Worm (Caenorhabditis elegans) whole organism, mixed stage, embryonic: ENCODE measurements around the gene K09E2.1.

ENCODE experiments used
- ceh-39 ChIP-seq: fragments of 150-350 bp; optimal IDR thresholded peaks from 2 replicates; lab custom pipeline; 2014; ENCODE audit warnings: missing biosample characterization, missing genetic modification characterization
- ceh-83 ChIP-seq: fragments of 200-800 bp; sonication (Bioruptor generic); optimal IDR thresholded peaks from 2 replicates; lab custom pipeline; 2018; ENCODE audit warnings: mild to moderate bottlenecking, missing genetic modification characterization, missing compliant biosample characterization
- ces-1 ChIP-seq: fragments of 150-350 bp; optimal IDR thresholded peaks from 2 replicates; lab custom pipeline; 2014; ENCODE audit warnings: missing biosample characterization, missing genetic modification reagents, missing genetic modification characterization
- cnd-1 ChIP-seq: fragments of 200-800 bp; sonication (Bioruptor generic); optimal IDR thresholded peaks from 2 replicates; lab custom pipeline; 2018; ENCODE audit warnings: mild to moderate bottlenecking, missing genetic modification characterization, missing compliant biosample characterization
- elt-3 ChIP-seq: fragments of 150-350 bp; optimal IDR thresholded peaks from 2 replicates; lab custom pipeline; 2014; ENCODE audit warnings: missing biosample characterization, missing genetic modification characterization
- flh-1 ChIP-seq: fragments of 200-800 bp; sonication (Bioruptor generic); optimal IDR thresholded peaks from 2 replicates; lab custom pipeline; 2018; ENCODE audit warnings: mild to moderate bottlenecking, missing genetic modification characterization, moderate library complexity, missing compliant biosample characterization
- lin-13 ChIP-seq: fragments of 150-350 bp; optimal IDR thresholded peaks from 2 replicates; lab custom pipeline; 2014; ENCODE audit warnings: missing biosample characterization, missing genetic modification characterization
- mab-5 ChIP-seq: fragments of 150-350 bp; optimal IDR thresholded peaks from 2 replicates; lab custom pipeline; 2014; ENCODE audit warnings: missing biosample characterization, missing genetic modification characterization
- mep-1 ChIP-seq: fragments of 150-350 bp; optimal IDR thresholded peaks from 2 replicates; lab custom pipeline; 2017; ENCODE audit warnings: missing biosample characterization, missing genetic modification reagents, missing genetic modification characterization, inconsistent platforms
- pha-4 ChIP-seq: fragments of 150-350 bp; optimal IDR thresholded peaks from 2 replicates; lab custom pipeline; 2018; ENCODE audit warnings: missing biosample characterization, missing genetic modification reagents, missing genetic modification characterization
- snpc-4 ChIP-seq: fragments of 150-350 bp; optimal IDR thresholded peaks from 2 replicates; lab custom pipeline; 2014; ENCODE audit warnings: missing biosample characterization, missing genetic modification characterization
- sptf-1 ChIP-seq: sonication (generic microtip); optimal IDR thresholded peaks from 2 replicates; lab custom pipeline; 2017; ENCODE audit warnings: mild to moderate bottlenecking, missing genetic modification characterization, moderate library complexity, missing compliant biosample characterization
- ztf-11 ChIP-seq: fragments of 150-350 bp; optimal IDR thresholded peaks from 2 replicates; lab custom pipeline; 2014; ENCODE audit warnings: missing biosample characterization, missing genetic modification characterization

- TF ChIP-seq ceh-83 (GFP tag; lab: Kevin White, UChicago): no peak
- no peak for TF ChIP-seq snpc-4 (tag; lab: Kevin White, UChicago)
- TF ChIP-seq ztf-11: no peak
- no peak for TF ChIP-seq lin-13 (tag; lab: Kevin White, UChicago)
- no peak for TF ChIP-seq flh-1
- TF ChIP-seq ces-1 (GFP tag; lab: Kevin White, UChicago): no peak
- no peak for TF ChIP-seq cnd-1
- no peak for TF ChIP-seq elt-3
- TF ChIP-seq pha-4 (tag; lab: Kevin White, UChicago): no peak
- no peak for TF ChIP-seq mep-1 (tag; lab: Kevin White, UChicago)
- no peak for TF ChIP-seq ceh-39
- TF ChIP-seq mab-5: no peak
- no peak for TF ChIP-seq sptf-1 (tag; lab: Kevin White, UChicago)
These were observed 29.5 kb downstream of the K09E2.1 start, which contains the start of gene F53A9.1 for ce11 chrX:8711141-8711645.
